Fruit fly (Drosophila melanogaster): ENCODE measurements around the gene mRpS18C.

DNA sequence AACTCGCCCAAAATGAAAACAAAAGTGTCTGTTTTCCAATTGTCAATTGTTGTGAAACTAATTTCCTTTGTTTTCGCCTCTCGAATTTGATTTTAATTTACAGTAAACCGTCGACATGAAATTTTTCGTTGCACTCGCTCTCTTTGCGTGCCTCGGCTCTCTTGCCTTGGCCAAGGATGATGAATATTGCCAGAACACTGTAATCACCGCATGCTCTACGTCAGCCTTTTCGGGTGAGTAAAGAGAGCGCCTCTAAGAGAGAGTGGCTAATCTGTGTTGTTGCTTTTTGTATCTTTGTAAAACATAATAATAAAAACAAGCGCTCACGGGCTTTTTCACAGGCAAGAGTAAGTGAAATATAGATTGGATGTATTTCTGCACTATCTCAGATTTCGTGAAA is 34.7 kb upstream of the mRpS18C start:
- TF ChIP-seq CG8478 (optimal IDR thresholded peaks at IDR 0.05) (no peak), CTCF (optimal IDR thresholded peaks at IDR 0.05) (no peak)

All from S2 (cell line).